Fruit fly (Drosophila melanogaster): ENCODE measurements around the gene CG15597.

- TF ChIP-seq CTCF (optimal IDR thresholded peaks at IDR 0.05), result peak; percentile 82 to 86
- no peak for TF ChIP-seq CG8478 (optimal IDR thresholded peaks at IDR 0.05)
These were observed 30.6 kb downstream of the CG15597 start for dm6 chr3R:6254438-6254837.

Measured in S2 (cell line).